Worm (Caenorhabditis elegans): Measurements from ENCODE around the gene Y73C8C.8.
"Not testable (repeated sequence)": the region's sequence is repeated elsewhere in the genome, so short reads cannot be mapped to it uniquely, and the experiment has no call there.

The Y73C8C.8 gene

DNA sequence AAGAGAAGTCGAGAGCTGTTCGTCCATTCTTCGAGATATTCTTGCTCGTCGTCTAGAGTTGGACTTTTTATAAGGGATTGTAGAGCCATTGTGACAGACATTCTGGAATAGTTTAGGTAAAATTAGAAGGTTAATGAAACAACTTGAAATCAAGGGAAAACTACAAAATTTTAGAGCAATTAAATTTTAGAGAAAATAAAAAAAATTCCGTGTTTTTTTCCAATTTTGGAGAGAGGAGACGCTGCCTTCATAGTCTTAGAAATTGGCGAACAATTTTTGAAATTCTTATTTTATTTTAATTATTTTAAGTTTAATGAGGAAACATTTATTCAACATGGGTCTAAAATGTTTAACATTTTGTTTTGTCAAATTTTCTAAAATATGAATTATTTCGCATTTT, 42.1 kb downstream of the Y73C8C.8 start, which contains the start of gene C50H11.13:
Gene C50H11.13 (minus strand): TSS at position 101 of the 400 bp plus-strand sequence.
- no peak for TF ChIP-seq bed-3 (GFP tag; optimal IDR thresholded peaks at IDR 0.05)
- no peak for TF ChIP-seq sptf-1 (tag; optimal IDR thresholded peaks at IDR 0.05)
- no peak for TF ChIP-seq unc-39 (tag; optimal IDR thresholded peaks at IDR 0.05)
- TF ChIP-seq tbx-8 (GFP tag; optimal IDR thresholded peaks at IDR 0.05): no peak
- TF ChIP-seq elt-1 (tag; optimal IDR thresholded peaks at IDR 0.05; ENCODE audit: borderline replicate concordance, insufficient read depth): no peak
- no peak for TF ChIP-seq nhr-28 (tag; optimal IDR thresholded peaks at IDR 0.05)
- TF ChIP-seq ham-2 (GFP tag; optimal IDR thresholded peaks at IDR 0.05): no peak
- no peak for TF ChIP-seq ceh-39 (tag; optimal IDR thresholded peaks at IDR 0.05)
- no peak for TF ChIP-seq mep-1 (tag; optimal IDR thresholded peaks at IDR 0.05)
- no peak for TF ChIP-seq ztf-11 (tag; optimal IDR thresholded peaks at IDR 0.05)
- TF ChIP-seq nhr-2 (tag; optimal IDR thresholded peaks at IDR 0.05): no peak
- no peak for TF ChIP-seq sem-2 (GFP tag; optimal IDR thresholded peaks at IDR 0.05)
- TF ChIP-seq M03D4.4 (tag; optimal IDR thresholded peaks at IDR 0.05): no peak
- no peak for TF ChIP-seq hlh-1 (tag; optimal IDR thresholded peaks at IDR 0.05)

DNA sequence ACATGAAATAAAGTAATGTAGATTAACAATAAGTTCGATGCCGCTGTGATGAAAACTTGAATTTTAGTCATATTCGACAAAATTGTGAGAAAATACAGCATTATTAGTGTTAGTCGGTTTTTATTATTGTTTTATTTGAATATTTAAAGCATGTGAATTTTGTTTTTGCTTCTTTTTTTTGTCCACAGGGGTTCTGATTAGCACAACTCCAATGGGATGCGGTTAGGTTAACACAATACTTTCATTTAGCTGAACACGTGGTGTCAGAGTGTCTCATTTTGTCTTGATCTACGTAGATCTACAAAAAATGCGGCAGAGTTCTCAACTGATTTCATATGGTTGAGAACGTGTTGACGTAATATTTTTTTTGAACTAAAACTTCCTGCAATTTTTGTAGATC, 44.5 kb downstream of the Y73C8C.8 start, which contains the start of gene str-40:
Gene str-40 (minus strand): TSS at position 101 of the 400 bp plus-strand sequence.
- no peak for TF ChIP-seq sem-2 (GFP tag; optimal IDR thresholded peaks at IDR 0.05)

DNA sequence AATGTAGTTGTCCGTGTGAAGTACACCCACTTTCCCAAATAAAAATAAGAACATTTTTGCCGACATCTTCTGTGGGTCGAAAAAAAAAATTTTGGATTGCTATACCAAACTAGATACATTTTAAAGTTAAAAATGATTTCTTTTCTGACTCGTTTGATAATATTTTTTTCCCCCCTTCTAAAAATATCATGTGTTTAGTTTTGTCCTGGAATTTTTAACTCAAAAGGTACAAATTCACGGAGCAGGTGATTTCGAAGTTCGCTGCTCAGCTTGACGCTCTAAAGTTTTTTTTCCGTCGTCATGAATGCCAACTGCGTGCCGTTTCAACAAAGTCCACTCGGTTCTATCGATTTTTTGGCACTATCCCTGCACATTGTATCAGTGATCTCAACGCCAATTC, 47.7 kb downstream of the Y73C8C.8 start, which contains the start of gene srh-185:
Gene srh-185 (plus strand): TSS at position 301 of the 400 bp plus-strand sequence.
- TF ChIP-seq lsy-2 (tag; optimal IDR thresholded peaks at IDR 0.05): no peak
- TF ChIP-seq sem-2 (GFP tag; optimal IDR thresholded peaks at IDR 0.05): no peak

DNA sequence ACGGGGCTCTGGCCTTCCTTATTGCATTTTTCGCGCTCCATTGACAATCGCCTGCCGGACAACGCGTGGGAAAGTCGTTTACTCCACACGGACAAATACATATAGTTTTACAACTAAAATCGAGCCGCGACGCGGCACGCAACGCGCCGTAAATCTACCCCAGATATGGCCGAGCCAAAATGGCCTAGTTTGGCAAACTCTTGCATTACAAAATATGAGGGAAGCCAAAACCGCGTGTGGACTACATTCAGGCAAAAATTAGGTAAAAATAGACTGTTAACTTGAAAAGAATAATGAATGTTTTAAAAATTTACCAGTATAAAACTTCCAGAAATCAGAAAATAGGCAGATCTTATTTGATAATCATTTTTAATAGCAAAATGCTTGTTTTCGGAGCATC, 49.2 kb downstream of the Y73C8C.8 start, which contains the start of gene srt-16:
Gene srt-16 (minus strand): TSS at position 101 of the 400 bp plus-strand sequence.
- TF ChIP-seq ceh-43 (GFP tag; optimal IDR thresholded peaks at IDR 0.05); blmp-1 (tag; optimal IDR thresholded peaks at IDR 0.05); ceh-39 (tag; optimal IDR thresholded peaks at IDR 0.05): not testable (repeated sequence)

DNA sequence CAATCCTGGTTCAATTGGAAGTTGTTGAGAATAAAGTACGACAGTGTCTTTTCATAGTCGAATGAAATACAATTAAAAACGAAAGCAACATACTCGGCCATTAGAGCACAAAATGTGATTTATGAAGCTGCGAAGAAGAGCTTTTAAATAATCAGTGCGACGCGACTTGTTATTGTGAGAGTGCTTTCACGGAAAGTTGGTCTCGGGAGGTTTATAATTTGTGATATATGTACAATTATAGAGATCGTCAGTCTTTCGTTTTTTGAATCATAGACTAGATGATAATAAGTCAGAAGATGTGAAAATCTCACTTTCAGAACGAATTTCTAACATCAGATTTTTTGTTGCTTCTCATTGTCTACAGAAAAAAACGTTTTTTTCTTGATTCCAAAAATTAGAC, 51.6 kb downstream of the Y73C8C.8 start, which contains the start of gene srt-15:
Gene srt-15 (minus strand): TSS at position 101 of the 400 bp plus-strand sequence.
- TF ChIP-seq lsy-2 (tag; optimal IDR thresholded peaks at IDR 0.05) (no peak), ceh-43 (GFP tag; optimal IDR thresholded peaks at IDR 0.05) (no peak), mab-5 (tag; optimal IDR thresholded peaks at IDR 0.05) (no peak), cnd-1 (tag; optimal IDR thresholded peaks at IDR 0.05) (no peak)

All from whole organism, mixed stage, embryonic.